Fruit fly (Drosophila melanogaster) Kc167 (cell line): ENCODE measurements around the gene CG3528.

Source experiments
- Sin3A ChIP-seq: fragments of >200 bp; optimal IDR thresholded peaks from 2 replicates; lab custom pipeline; 2018; ENCODE audit warnings: missing external identifiers
- h ChIP-seq: fragments of >200 bp; optimal IDR thresholded peaks from 3 replicates; lab custom pipeline; 2018; ENCODE audit warnings: missing external identifiers
- insv ChIP-seq: fragments of >200 bp; optimal IDR thresholded peaks from 3 replicates; lab custom pipeline; 2018; ENCODE audit warnings: missing external identifiers
- ttk ChIP-seq: sonication (Bioruptor generic); optimal IDR thresholded peaks from 2 replicates; lab custom pipeline; 2017; ENCODE audit warnings: missing external identifiers

- no peak for TF ChIP-seq Sin3A
- TF ChIP-seq h (lab: Kevin White, UChicago): no peak
- TF ChIP-seq insv (lab: Kevin White, UChicago): no peak
- no peak for TF ChIP-seq ttk (lab: Kevin White, UChicago)
These were observed 23.2 kb downstream of the CG3528 start for dm6 chr2L:2494515-2495098.
